Worm (Caenorhabditis elegans) whole organism, L2 larva: Measurements from ENCODE around the gene skpo-2.
"Not testable (repeated sequence)": the region's sequence is repeated elsewhere in the genome, so short reads cannot be mapped to it uniquely, and the experiment has no call there.

Experiments
- C34F6.9 ChIP-seq: fragments of 150-350 bp; optimal IDR thresholded peaks from 2 replicates; lab custom pipeline; 2014; ENCODE audit warnings: missing biosample characterization, missing genetic modification characterization
- F13H6.1 ChIP-seq: sonication (generic microtip); optimal IDR thresholded peaks from 2 replicates; lab custom pipeline; 2016; ENCODE audit warnings: missing genetic modification characterization, missing compliant biosample characterization
- R02D3.7 ChIP-seq: fragments of 150-350 bp; optimal IDR thresholded peaks from 2 replicates; lab custom pipeline; 2014; ENCODE audit warnings: missing biosample characterization, missing genetic modification characterization
- Y55F3AM.14 ChIP-seq: fragments of 200-800 bp; sonication (Bioruptor generic); optimal IDR thresholded peaks from 2 replicates; lab custom pipeline; 2018; ENCODE audit warnings: mild to moderate bottlenecking, missing genetic modification characterization, missing compliant biosample characterization
- alr-1 ChIP-seq: fragments of 150-350 bp; optimal IDR thresholded peaks from 2 replicates; lab custom pipeline; 2014; ENCODE audit warnings: missing biosample characterization, missing genetic modification characterization
- aly-2 ChIP-seq: fragments of 150-350 bp; optimal IDR thresholded peaks from 2 replicates; lab custom pipeline; 2014; ENCODE audit warnings: missing biosample characterization, missing genetic modification characterization
- ama-1 ChIP-seq: fragments of 150-350 bp; optimal IDR thresholded peaks from 2 replicates; lab custom pipeline; 2018; ENCODE audit warnings: inconsistent platforms
- ceh-16 ChIP-seq: fragments of 150-350 bp; optimal IDR thresholded peaks from 2 replicates; lab custom pipeline; 2014; ENCODE audit warnings: missing biosample characterization, missing genetic modification characterization
- ceh-82 ChIP-seq: fragments of 150-350 bp; optimal IDR thresholded peaks from 2 replicates; lab custom pipeline; 2014; ENCODE audit warnings: missing biosample characterization, missing genetic modification characterization
- crh-2 ChIP-seq: sonication (generic microtip); optimal IDR thresholded peaks from 2 replicates; lab custom pipeline; 2017; ENCODE audit warnings: missing biosample characterization, missing genetic modification characterization
- dmd-4 ChIP-seq: sonication (generic microtip); optimal IDR thresholded peaks from 2 replicates; lab custom pipeline; 2017; ENCODE audit warnings: missing biosample characterization, missing genetic modification characterization
- elt-1 ChIP-seq: fragments of 150-350 bp; optimal IDR thresholded peaks from 2 replicates; lab custom pipeline; 2014; ENCODE audit warnings: missing biosample characterization, missing genetic modification characterization
- elt-3 ChIP-seq: sonication (generic microtip); optimal IDR thresholded peaks from 2 replicates; lab custom pipeline; 2017; ENCODE audit warnings: missing biosample characterization, missing genetic modification characterization
- gmeb-1 ChIP-seq: fragments of 150-350 bp; optimal IDR thresholded peaks from 2 replicates; lab custom pipeline; 2014; ENCODE audit warnings: missing biosample characterization, missing genetic modification characterization
- lin-11 ChIP-seq: fragments of 150-350 bp; sonication (generic microtip); optimal IDR thresholded peaks from 2 replicates; lab custom pipeline; 2014; ENCODE audit warnings: missing biosample characterization, missing genetic modification characterization, inconsistent platforms, mixed read lengths
- lin-13 ChIP-seq: fragments of 150-350 bp; optimal IDR thresholded peaks from 2 replicates; lab custom pipeline; 2014; ENCODE audit warnings: missing biosample characterization, missing genetic modification reagents, missing genetic modification characterization
- lin-39 ChIP-seq: fragments of 150-350 bp; optimal IDR thresholded peaks from 2 replicates; lab custom pipeline; 2014; ENCODE audit warnings: missing biosample characterization, missing genetic modification reagents, missing genetic modification characterization
- mdl-1 ChIP-seq, 2 experiments: fragments of 150-350 bp in 1 of 2; sonication (generic microtip) in 1 of 2; optimal IDR thresholded peaks; 2 replicates each; lab custom pipeline; 2017; ENCODE audit warnings: missing biosample characterization in 2 of 2, missing genetic modification characterization in 2 of 2
- nhr-10 ChIP-seq: sonication (generic microtip); optimal IDR thresholded peaks from 2 replicates; lab custom pipeline; 2017; ENCODE audit warnings: missing biosample characterization, missing genetic modification characterization
- nhr-11 ChIP-seq: fragments of 150-350 bp; optimal IDR thresholded peaks from 2 replicates; lab custom pipeline; 2014; ENCODE audit warnings: missing biosample characterization, missing genetic modification characterization
- nhr-129 ChIP-seq: fragments of 150-350 bp; optimal IDR thresholded peaks from 2 replicates; lab custom pipeline; 2014; ENCODE audit warnings: missing biosample characterization, missing genetic modification characterization
- nhr-21 ChIP-seq: fragments of 150-350 bp; optimal IDR thresholded peaks from 2 replicates; lab custom pipeline; 2014; ENCODE audit warnings: missing biosample characterization, missing genetic modification characterization
- nhr-23 ChIP-seq: fragments of 150-350 bp; optimal IDR thresholded peaks from 2 replicates; lab custom pipeline; 2014; ENCODE audit warnings: missing biosample characterization, missing genetic modification reagents, missing genetic modification characterization
- nhr-237 ChIP-seq: fragments of 150-350 bp; optimal IDR thresholded peaks from 2 replicates; lab custom pipeline; 2014; ENCODE audit warnings: missing biosample characterization, missing genetic modification characterization
- nhr-25 ChIP-seq: fragments of 150-350 bp; sonication (generic microtip); optimal IDR thresholded peaks from 3 replicates; lab custom pipeline; 2014; ENCODE audit warnings: missing biosample characterization, missing genetic modification characterization
- nhr-77 ChIP-seq: fragments of 150-350 bp; optimal IDR thresholded peaks from 2 replicates; lab custom pipeline; 2014; ENCODE audit warnings: missing biosample characterization, missing genetic modification characterization
- peb-1 ChIP-seq: fragments of 150-350 bp; optimal IDR thresholded peaks from 2 replicates; lab custom pipeline; 2014; ENCODE audit warnings: missing biosample characterization, missing genetic modification characterization
- skn-1 ChIP-seq: sonication (generic microtip); optimal IDR thresholded peaks from 2 replicates; lab custom pipeline; 2017; ENCODE audit warnings: missing biosample characterization, missing genetic modification characterization
- sma-3 ChIP-seq: sonication (generic microtip); optimal IDR thresholded peaks from 2 replicates; lab custom pipeline; 2016; ENCODE audit warnings: missing genetic modification reagents, missing genetic modification characterization, missing compliant biosample characterization
- sma-9 ChIP-seq, 2 experiments: fragments of 150-350 bp in 1 of 2; sonication (generic microtip) in 1 of 2; optimal IDR thresholded peaks; 2 replicates each; lab custom pipeline; 2014 to 2016; ENCODE audit warnings: missing genetic modification characterization in 2 of 2, mild to moderate bottlenecking in 1 of 2, missing biosample characterization in 1 of 2, missing compliant biosample characterization in 1 of 2, missing genetic modification reagents in 1 of 2, moderate library complexity in 1 of 2
- unc-55 ChIP-seq: fragments of 150-350 bp; sonication (generic microtip); optimal IDR thresholded peaks from 3 replicates; lab custom pipeline; 2014; ENCODE audit warnings: missing biosample characterization, missing genetic modification reagents, missing genetic modification characterization
- unc-62 ChIP-seq: fragments of 150-350 bp; optimal IDR thresholded peaks from 2 replicates; lab custom pipeline; 2014; ENCODE audit warnings: missing biosample characterization, missing genetic modification reagents, missing genetic modification characterization
- ztf-1 ChIP-seq: fragments of 200-800 bp; sonication (Bioruptor generic); conservative IDR thresholded peaks from 2 replicates; pipeline ENCODE4 v1.3.6; 2022; ENCODE audit warnings: missing genetic modification characterization, missing compliant biosample characterization
- ztf-11 ChIP-seq: sonication (generic microtip); optimal IDR thresholded peaks from 2 replicates; lab custom pipeline; 2017; ENCODE audit warnings: missing biosample characterization, missing genetic modification characterization

The skpo-2 gene

DNA sequence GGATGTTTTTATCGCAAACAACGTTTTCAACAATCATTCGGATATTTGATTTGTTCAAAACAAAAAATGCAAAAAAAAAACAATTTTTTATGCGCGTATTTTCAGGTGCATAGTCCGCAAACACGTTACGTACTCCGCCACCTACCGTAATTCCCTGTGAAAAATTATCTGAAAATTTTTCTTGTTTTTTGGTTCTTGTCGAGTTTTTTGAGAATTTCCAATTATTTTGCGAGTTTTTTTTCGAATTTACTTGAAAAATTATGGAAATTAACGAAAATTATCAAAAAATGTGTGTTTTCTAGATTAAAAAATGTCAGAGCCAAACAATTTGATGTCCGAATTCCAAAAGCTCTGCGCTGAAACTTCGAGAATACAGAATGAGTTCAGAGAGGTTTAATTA, 16.1 kb upstream of the skpo-2 start, which contains the start of gene C16C8.12:
Gene C16C8.12, plus strand, starts transcription at position 301 of the 400 bp plus-strand sequence.
- TF ChIP-seq nhr-21 (tag; lab: Kevin White, UChicago) (no peak), skn-1 (tag; lab: Kevin White, UChicago) (no peak), nhr-10 (no peak), nhr-25 (tag; lab: Kevin White, UChicago) (no peak), C34F6.9 (tag; lab: Kevin White, UChicago) (no peak), aly-2 (no peak), Y55F3AM.14 (GFP tag; lab: Kevin White, UChicago) (no peak), nhr-11 (tag; lab: Kevin White, UChicago) (no peak), sma-3 (GFP tag; lab: Kevin White, UChicago) (no peak), nhr-129 (tag; lab: Kevin White, UChicago) (no peak), alr-1 (no peak), ztf-11 (tag; lab: Kevin White, UChicago) (no peak), gmeb-1 (tag; lab: Kevin White, UChicago) (no peak)

DNA sequence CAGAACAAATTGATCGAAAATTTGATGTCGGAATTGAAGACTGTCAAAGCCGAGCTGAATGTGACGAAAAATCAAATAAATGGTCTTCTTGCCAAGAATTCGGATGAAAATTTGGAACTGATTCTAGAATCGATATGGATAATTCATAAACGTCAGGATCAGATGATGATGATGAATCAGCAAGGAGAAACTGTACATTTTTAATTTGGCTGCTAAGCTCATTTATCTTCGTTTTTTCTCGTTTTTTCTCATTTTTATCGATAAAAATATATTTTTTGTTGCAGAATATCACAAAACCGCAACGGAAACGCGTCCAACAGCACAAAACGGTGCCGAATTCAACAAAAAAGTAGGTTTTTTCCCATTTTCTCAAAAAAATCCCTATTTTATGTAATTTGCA, 13.2 kb upstream of the skpo-2 start, which contains the start of gene C16C8.14:
Gene C16C8.14, plus strand, starts transcription at position 301 of the 400 bp plus-strand sequence.
- TF ChIP-seq nhr-21 (tag; lab: Kevin White, UChicago); aly-2; nhr-129 (tag; lab: Kevin White, UChicago): not testable (repeated sequence)
- TF ChIP-seq, all 48 proteins: peak for 0; not testable (repeated sequence) for 48

DNA sequence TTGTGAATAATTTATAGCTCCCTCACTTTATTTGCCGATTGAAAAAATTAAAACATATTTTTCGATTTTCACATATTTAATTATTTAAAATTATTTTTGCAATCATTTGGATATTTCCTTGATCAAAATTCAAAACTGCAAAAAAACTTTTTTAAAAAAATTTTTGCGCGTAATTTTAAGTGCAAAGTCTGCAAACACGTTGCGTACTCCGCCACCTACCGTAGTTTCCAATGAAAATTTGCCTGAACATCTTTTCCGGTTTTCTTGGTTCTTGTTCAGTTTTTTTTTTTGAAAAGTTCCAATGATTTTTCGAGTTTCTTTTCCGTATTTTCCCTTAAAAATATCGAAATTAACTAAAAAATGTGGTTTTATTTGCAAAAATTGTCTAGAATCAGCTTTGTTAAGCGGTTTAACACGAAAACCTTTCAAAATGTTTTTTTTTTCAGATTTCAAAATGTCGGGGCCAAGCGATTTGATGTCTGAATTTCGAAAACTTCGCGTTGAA, 12.5 kb upstream of the skpo-2 start, which contains the start of gene C16C8.25:
Gene C16C8.25, plus strand, starts transcription at position 455 of the 505 bp plus-strand sequence.
- TF ChIP-seq lin-39 (tag; lab: Kevin White, UChicago) (no peak), dmd-4 (tag; lab: Kevin White, UChicago) (no peak), elt-3 (tag; lab: Kevin White, UChicago) (no peak), unc-55 (GFP tag; lab: Kevin White, UChicago) (no peak), nhr-21 (tag; lab: Kevin White, UChicago) (no peak), R02D3.7 (tag; lab: Kevin White, UChicago) (no peak), ztf-1 (GFP tag; lab: Robert Waterston, UW) (no peak), elt-1 (tag; lab: Kevin White, UChicago) (no peak), ceh-16 (tag; lab: Kevin White, UChicago) (no peak)

ce11 chrII:3447906-3448305, 11.6 kb upstream of the skpo-2 start, which contains the start of gene C16C8.21:
C16C8.21 (plus strand) TSS chrII:3448206.
- TF ChIP-seq peb-1 (tag; lab: Kevin White, UChicago) (no peak), ceh-16 (tag; lab: Kevin White, UChicago) (no peak), lin-13 (no peak), nhr-23 (tag; lab: Kevin White, UChicago) (no peak), nhr-21 (tag; lab: Kevin White, UChicago) (no peak), F13H6.1 (no peak), nhr-25 (tag; lab: Kevin White, UChicago) (no peak), ama-1 (lab: Kevin White, UChicago) (no peak), nhr-237 (tag; lab: Kevin White, UChicago) (no peak), sma-3 (GFP tag; lab: Kevin White, UChicago) (no peak), crh-2 (tag; lab: Kevin White, UChicago) (no peak), elt-1 (tag; lab: Kevin White, UChicago) (no peak), sma-9 (GFP tag; optimal IDR thresholded peaks at IDR 0.05; lab: Kevin White, UChicago) (no peak), sma-9 (tag; optimal IDR thresholded peaks at IDR 0.05; lab: Kevin White, UChicago) (no peak), lin-11 (tag; lab: Kevin White, UChicago) (no peak), ceh-82 (tag; lab: Kevin White, UChicago) (no peak), alr-1 (no peak), nhr-77 (tag; lab: Kevin White, UChicago) (no peak)

- TF ChIP-seq elt-1 (tag; lab: Kevin White, UChicago) (no peak), unc-62 (no peak), sma-3 (GFP tag; lab: Kevin White, UChicago) (no peak), nhr-23 (tag; lab: Kevin White, UChicago) (no peak), lin-11 (tag; lab: Kevin White, UChicago) (no peak), nhr-77 (tag; lab: Kevin White, UChicago) (no peak), dmd-4 (tag; lab: Kevin White, UChicago) (no peak), nhr-11 (tag; lab: Kevin White, UChicago) (no peak), nhr-10 (no peak), gmeb-1 (tag; lab: Kevin White, UChicago) (no peak), Y55F3AM.14 (GFP tag; lab: Kevin White, UChicago) (no peak), unc-55 (GFP tag; lab: Kevin White, UChicago) (no peak), ztf-11 (tag; lab: Kevin White, UChicago) (no peak), ama-1 (lab: Kevin White, UChicago) (no peak), ceh-16 (tag; lab: Kevin White, UChicago) (no peak), peb-1 (tag; lab: Kevin White, UChicago) (no peak), mdl-1 (tag; optimal IDR thresholded peaks at IDR 0.05; lab: Kevin White, UChicago) (no peak)
- TF ChIP-seq, all 48 proteins: peak for 0
Observed at ce11 chrII:3446647-3447046, 10.3 kb upstream of the skpo-2 start, which contains the start of the genes C16C8.20 and gldi-6. C16C8.20 (plus strand) TSS chrII:3446947. gldi-6 (plus strand) TSS chrII:3446947.
